Worm (Caenorhabditis elegans) whole organism, late embryonic: Measurements from ENCODE around the gene sqt-3.
A peak's percentile ranks its signal among the peaks of the same experiment; 100 is the strongest.

Experiments used
- C08G9.2 ChIP-seq: sonication (generic microtip); optimal IDR thresholded peaks from 2 replicates; lab custom pipeline; 2016; ENCODE audit warnings: mild to moderate bottlenecking, missing genetic modification characterization, moderate library complexity, missing compliant biosample characterization
- C38D4.7 ChIP-seq: fragments of 200-800 bp; sonication (Bioruptor generic); optimal IDR thresholded peaks from 2 replicates; lab custom pipeline; 2018; ENCODE audit warnings: mild to moderate bottlenecking, missing genetic modification characterization, moderate library complexity, missing compliant biosample characterization
- F13H6.1 ChIP-seq: sonication (generic microtip); optimal IDR thresholded peaks from 2 replicates; lab custom pipeline; 2016; ENCODE audit warnings: missing genetic modification characterization, missing compliant biosample characterization
- K09A11.1 ChIP-seq: sonication (generic microtip); optimal IDR thresholded peaks from 2 replicates; lab custom pipeline; 2017; ENCODE audit warnings: antibody characterized with exemption, mild to moderate bottlenecking, missing genetic modification characterization, missing compliant biosample characterization; ENCODE audit not compliant: insufficient read depth
- Y22D7AL.16 ChIP-seq: sonication (generic microtip); optimal IDR thresholded peaks from 2 replicates; lab custom pipeline; 2016; ENCODE audit warnings: missing genetic modification characterization, missing compliant biosample characterization
- ahr-1 ChIP-seq: sonication (generic microtip); optimal IDR thresholded peaks from 2 replicates; lab custom pipeline; 2016; ENCODE audit warnings: missing genetic modification characterization, missing compliant biosample characterization
- ama-1 ChIP-seq: fragments of 150-350 bp; optimal IDR thresholded peaks from 2 replicates; lab custom pipeline; 2014
- ceh-18 ChIP-seq: sonication (generic microtip); optimal IDR thresholded peaks from 2 replicates; lab custom pipeline; 2016; ENCODE audit warnings: missing genetic modification characterization, missing compliant biosample characterization
- ceh-19 ChIP-seq: fragments of 200-800 bp; sonication (Bioruptor generic); optimal IDR thresholded peaks from 2 replicates; lab custom pipeline; 2018; ENCODE audit warnings: mild to moderate bottlenecking, missing genetic modification characterization, missing compliant biosample characterization
- ceh-30 ChIP-seq: fragments of 150-350 bp; optimal IDR thresholded peaks from 2 replicates; lab custom pipeline; 2014; ENCODE audit warnings: missing biosample characterization, missing genetic modification characterization
- ceh-31 ChIP-seq: sonication (generic microtip); optimal IDR thresholded peaks from 2 replicates; lab custom pipeline; 2016; ENCODE audit warnings: missing genetic modification characterization, missing compliant biosample characterization
- ceh-45 ChIP-seq: fragments of 200-800 bp; sonication (Bioruptor generic); IDR thresholded peaks from 2 replicates; pipeline ENCODE4 v1.3.6; 2022; ENCODE audit warnings: missing genetic modification reagents, missing genetic modification characterization, missing compliant biosample characterization
- ceh-48 ChIP-seq: sonication (generic microtip); optimal IDR thresholded peaks from 2 replicates; lab custom pipeline; 2016; ENCODE audit warnings: missing genetic modification characterization, inconsistent platforms, missing compliant biosample characterization
- ceh-9 ChIP-seq: sonication (generic microtip); optimal IDR thresholded peaks from 2 replicates; lab custom pipeline; 2016; ENCODE audit warnings: mild to moderate bottlenecking, missing genetic modification characterization, inconsistent platforms, missing compliant biosample characterization
- dmd-4 ChIP-seq: sonication (generic microtip); optimal IDR thresholded peaks from 2 replicates; lab custom pipeline; 2016; ENCODE audit warnings: borderline replicate concordance, missing genetic modification characterization, missing compliant biosample characterization
- dve-1 ChIP-seq: sonication (generic microtip); optimal IDR thresholded peaks from 2 replicates; lab custom pipeline; 2017; ENCODE audit warnings: antibody characterized with exemption, mild to moderate bottlenecking, missing genetic modification characterization, missing compliant biosample characterization
- elt-2 ChIP-seq: sonication (generic microtip); optimal IDR thresholded peaks from 2 replicates; lab custom pipeline; 2016; ENCODE audit warnings: missing genetic modification reagents, missing genetic modification characterization, missing compliant biosample characterization
- fkh-10 ChIP-seq: fragments of 150-350 bp; optimal IDR thresholded peaks from 2 replicates; lab custom pipeline; 2014; ENCODE audit warnings: missing biosample characterization, missing genetic modification reagents, missing genetic modification characterization
- gmeb-2 ChIP-seq: sonication (generic microtip); optimal IDR thresholded peaks from 2 replicates; lab custom pipeline; 2016; ENCODE audit warnings: missing genetic modification characterization, inconsistent platforms, missing compliant biosample characterization
- hlh-6 ChIP-seq: sonication (generic microtip); optimal IDR thresholded peaks from 2 replicates; lab custom pipeline; 2016; ENCODE audit warnings: missing genotype, missing genetic modification characterization, missing compliant biosample characterization
- hlh-8 ChIP-seq: sonication (generic microtip); optimal IDR thresholded peaks from 2 replicates; lab custom pipeline; 2016; ENCODE audit warnings: missing genotype, missing genetic modification characterization, missing compliant biosample characterization
- lin-11 ChIP-seq: fragments of 200-800 bp; sonication (Bioruptor generic); optimal IDR thresholded peaks from 2 replicates; lab custom pipeline; 2018; ENCODE audit warnings: mild to moderate bottlenecking, missing genetic modification characterization, missing compliant biosample characterization
- mec-3 ChIP-seq: sonication (generic microtip); optimal IDR thresholded peaks from 2 replicates; lab custom pipeline; 2016; ENCODE audit warnings: borderline replicate concordance, missing genetic modification characterization, missing compliant biosample characterization
- nhr-11 ChIP-seq: fragments of 150-350 bp; optimal IDR thresholded peaks from 2 replicates; lab custom pipeline; 2014; ENCODE audit warnings: missing biosample characterization, missing genetic modification characterization
- nhr-232 ChIP-seq: sonication (generic microtip); optimal IDR thresholded peaks from 2 replicates; lab custom pipeline; 2016; ENCODE audit warnings: missing genetic modification characterization, missing compliant biosample characterization
- npax-4 ChIP-seq: sonication (generic microtip); optimal IDR thresholded peaks from 2 replicates; lab custom pipeline; 2016; ENCODE audit warnings: missing genetic modification characterization, missing compliant biosample characterization
- pat-9 ChIP-seq: fragments of 200-800 bp; sonication (Bioruptor generic); optimal IDR thresholded peaks from 2 replicates; lab custom pipeline; 2018; ENCODE audit warnings: mild to moderate bottlenecking, missing genetic modification characterization, moderate library complexity, missing compliant biosample characterization
- pax-1 ChIP-seq: fragments of 150-350 bp; optimal IDR thresholded peaks from 2 replicates; lab custom pipeline; 2014; ENCODE audit warnings: missing biosample characterization, missing genetic modification characterization
- pha-4 ChIP-seq: fragments of 150-350 bp; optimal IDR thresholded peaks from 2 replicates; lab custom pipeline; 2018; ENCODE audit warnings: missing biosample characterization, missing genetic modification reagents, missing genetic modification characterization
- ref-2 ChIP-seq: sonication (generic microtip); optimal IDR thresholded peaks from 2 replicates; lab custom pipeline; 2016; ENCODE audit warnings: missing genetic modification characterization, missing compliant biosample characterization
- rnt-1 ChIP-seq: sonication (generic microtip); optimal IDR thresholded peaks from 2 replicates; lab custom pipeline; 2016; ENCODE audit warnings: missing genetic modification characterization, missing compliant biosample characterization
- sox-4 ChIP-seq: sonication (generic microtip); optimal IDR thresholded peaks from 2 replicates; lab custom pipeline; 2017; ENCODE audit warnings: mild to moderate bottlenecking, missing genetic modification characterization, inconsistent platforms, missing compliant biosample characterization
- syd-9 ChIP-seq: sonication (generic microtip); optimal IDR thresholded peaks from 2 replicates; lab custom pipeline; 2016; ENCODE audit warnings: mild to moderate bottlenecking, missing genetic modification characterization, moderate library complexity, missing compliant biosample characterization
- tbx-7 ChIP-seq: sonication (generic microtip); optimal IDR thresholded peaks from 2 replicates; lab custom pipeline; 2016; ENCODE audit warnings: missing genotype, missing genetic modification characterization, missing compliant biosample characterization
- ttx-3 ChIP-seq: sonication (generic microtip); optimal IDR thresholded peaks from 2 replicates; lab custom pipeline; 2016; ENCODE audit warnings: missing genetic modification reagents, missing genetic modification characterization, missing compliant biosample characterization
- unc-42 ChIP-seq: sonication (generic microtip); optimal IDR thresholded peaks from 2 replicates; lab custom pipeline; 2016; ENCODE audit warnings: missing genotype, missing genetic modification characterization, missing compliant biosample characterization
- zip-5 ChIP-seq: sonication (generic microtip); optimal IDR thresholded peaks from 2 replicates; lab custom pipeline; 2016; ENCODE audit warnings: missing genetic modification characterization, missing compliant biosample characterization
- ztf-16 ChIP-seq: sonication (generic microtip); optimal IDR thresholded peaks from 2 replicates; lab custom pipeline; 2017; ENCODE audit warnings: missing genetic modification characterization, missing compliant biosample characterization

The sqt-3 gene

ce11 chrV:12310256-12310655 lies 42.3 kb upstream of the sqt-3 start, which contains the start of gene hpo-30:
Gene hpo-30, minus strand, starts transcription at chrV:12310356.
- TF ChIP-seq ceh-31 (tag; lab: Kevin White, UChicago) (no peak), ceh-18 (tag; lab: Kevin White, UChicago) (no peak), elt-2 (tag; lab: Kevin White, UChicago) (no peak), mec-3 (no peak), npax-4 (tag; lab: Kevin White, UChicago) (no peak), C38D4.7 (GFP tag; lab: Kevin White, UChicago) (no peak), pha-4 (tag; lab: Kevin White, UChicago) (no peak), dmd-4 (tag; lab: Kevin White, UChicago) (no peak), Y22D7AL.16 (tag; lab: Kevin White, UChicago) (no peak), lin-11 (tag; lab: Kevin White, UChicago) (no peak), nhr-11 (no peak), ceh-19 (GFP tag; lab: Kevin White, UChicago) (no peak)
- TF ChIP-seq, all 69 proteins: peak for 0

ce11 chrV:12314413-12314812 lies 38.1 kb upstream of the sqt-3 start:
- TF ChIP-seq ceh-30 (no peak), zip-5 (tag; lab: Kevin White, UChicago) (no peak), tbx-7 (no peak), ama-1 (lab: Kevin White, UChicago) (no peak), unc-42 (tag; lab: Kevin White, UChicago) (peak; percentile 59)

- TF ChIP-seq ahr-1 (tag; lab: Kevin White, UChicago) (no peak), fkh-10 (GFP tag; lab: Kevin White, UChicago) (no peak), zip-5 (tag; lab: Kevin White, UChicago) (no peak), pat-9 (tag; lab: Kevin White, UChicago) (no peak), ref-2 (tag; lab: Kevin White, UChicago) (no peak), mec-3 (no peak), hlh-8 (tag; lab: Kevin White, UChicago) (no peak), rnt-1 (no peak), sox-4 (tag; lab: Kevin White, UChicago) (no peak), syd-9 (tag; lab: Kevin White, UChicago) (no peak), hlh-6 (no peak), Y22D7AL.16 (tag; lab: Kevin White, UChicago) (no peak), C08G9.2 (tag; lab: Kevin White, UChicago) (no peak), ceh-48 (tag; lab: Kevin White, UChicago) (no peak), ztf-16 (tag; lab: Kevin White, UChicago) (no peak), ttx-3 (tag; lab: Kevin White, UChicago) (no peak), dve-1 (no peak), gmeb-2 (no peak), nhr-232 (tag; lab: Kevin White, UChicago) (no peak)
- TF ChIP-seq, all 69 proteins: peak for 0
Observed at ce11 chrV:12316076-12316475, 36.5 kb upstream of the sqt-3 start.

ce11 chrV:12317080-12317479 lies 35.5 kb upstream of the sqt-3 start, which contains the start of gene R04F11.3:
Gene R04F11.3, minus strand, starts transcription at chrV:12317180.
- TF ChIP-seq pax-1 (tag; lab: Kevin White, UChicago) (no peak), dmd-4 (tag; lab: Kevin White, UChicago) (no peak), fkh-10 (GFP tag; lab: Kevin White, UChicago) (no peak), pat-9 (tag; lab: Kevin White, UChicago) (no peak), ceh-45 (GFP tag; lab: Robert Waterston, UW) (no peak), ceh-9 (tag; lab: Kevin White, UChicago) (no peak), nhr-232 (tag; lab: Kevin White, UChicago) (no peak), K09A11.1 (no peak), F13H6.1 (tag; lab: Kevin White, UChicago) (no peak), ceh-30 (no peak), ttx-3 (tag; lab: Kevin White, UChicago) (no peak), ref-2 (tag; lab: Kevin White, UChicago) (no peak), syd-9 (tag; lab: Kevin White, UChicago) (no peak)
- TF ChIP-seq, all 69 proteins: peak for 0
